Worm (Caenorhabditis elegans) whole organism, L4/young adult: ENCODE results near the gene T11F9.22.

Source experiments
- W03F9.2 ChIP-seq: fragments of 150-350 bp; optimal IDR thresholded peaks from 2 replicates; lab custom pipeline; 2014; ENCODE audit warnings: missing biosample characterization, missing genetic modification characterization
- dao-5 ChIP-seq: sonication (generic microtip); optimal IDR thresholded peaks from 2 replicates; lab custom pipeline; 2016; ENCODE audit warnings: missing genotype, missing genetic modification characterization, moderate library complexity, missing compliant biosample characterization
- him-1 ChIP-seq: sonication (generic microtip); optimal IDR thresholded peaks from 2 replicates; lab custom pipeline; 2016; ENCODE audit warnings: missing genotype, missing genetic modification reagents, missing genetic modification characterization, missing compliant biosample characterization

- TF ChIP-seq W03F9.2 (tag; lab: Kevin White, UChicago): no peak
- no peak for TF ChIP-seq him-1
- TF ChIP-seq dao-5: no peak
Measured at ce11 chrV:11485558-11485957, 6.1 kb downstream of the T11F9.22 start, which contains the start of gene srh-1.
